Fruit fly (Drosophila melanogaster): ENCODE results near the gene Cpr76Bd.
"Not testable (repeated sequence)": the region's sequence is repeated elsewhere in the genome, so short reads cannot be mapped to it uniquely, and the experiment has no call there.

Gene Cpr76Bd

dm6 chr3L:19532443-19532842 is at the start of gene Cpr76Bd:
Gene Cpr76Bd, plus strand, starts transcription at chr3L:19532743.
- TF ChIP-seq CG17801 (GFP tag; optimal IDR thresholded peaks at IDR 0.05; ENCODE audit: partially characterized antibody): no peak

dm6 chr3L:19483007-19483406 is 49.5 kb upstream of the Cpr76Bd start:
- TF ChIP-seq CG17801 (GFP tag; optimal IDR thresholded peaks at IDR 0.05; ENCODE audit: partially characterized antibody): no peak

DNA sequence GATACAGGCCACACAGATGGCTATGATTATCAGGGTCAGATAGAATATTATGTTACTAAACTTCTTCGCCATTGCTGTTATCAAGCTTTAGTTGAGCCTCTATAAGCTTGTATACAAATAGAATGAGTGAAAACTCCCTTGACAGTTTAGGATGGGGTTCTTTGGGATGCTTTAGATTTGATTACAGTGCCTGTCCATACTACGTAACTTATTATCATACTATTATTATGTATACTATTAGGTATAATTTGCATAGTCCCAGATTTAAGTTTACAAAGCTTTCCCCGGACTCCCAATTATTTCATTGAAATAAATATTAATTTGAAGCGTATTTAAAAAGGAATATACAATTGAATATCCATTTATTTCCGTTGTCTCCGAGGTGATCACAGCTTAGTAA is 46.1 kb upstream of the Cpr76Bd start, which contains the start of gene brv1:
TSS of gene brv1 (minus strand) at position 101 of the 400 bp plus-strand sequence.
- TF ChIP-seq CG17801 (GFP tag; optimal IDR thresholded peaks at IDR 0.05; ENCODE audit: partially characterized antibody): no peak

DNA sequence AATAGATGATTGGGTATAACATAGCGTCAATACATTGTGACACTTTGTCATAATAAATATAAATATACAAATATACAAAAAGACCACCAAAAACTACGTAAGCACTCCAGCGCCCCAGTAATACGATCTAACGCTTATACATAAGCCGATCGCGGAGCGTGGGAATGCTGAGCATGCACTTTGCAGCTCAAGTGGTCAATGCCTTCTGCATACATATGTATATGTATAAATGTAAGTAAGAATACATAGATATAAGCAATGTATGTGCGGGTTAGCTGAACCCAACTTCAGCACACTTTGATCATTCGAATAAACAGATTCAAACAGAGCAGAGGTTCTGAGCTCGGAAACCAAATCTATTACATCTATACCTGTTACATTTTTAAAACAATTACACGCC is 45.3 kb upstream of the Cpr76Bd start, which contains the start of gene CG32212:
TSS of gene CG32212 (plus strand) at position 301 of the 400 bp plus-strand sequence.
- TF ChIP-seq CG17801 (GFP tag; optimal IDR thresholded peaks at IDR 0.05; ENCODE audit: partially characterized antibody): not testable (repeated sequence)

- no peak for TF ChIP-seq CG17801 (GFP tag; optimal IDR thresholded peaks at IDR 0.05; ENCODE audit: partially characterized antibody)
Measured at dm6 chr3L:19494954-19495353, 37.6 kb upstream of the Cpr76Bd start.

DNA sequence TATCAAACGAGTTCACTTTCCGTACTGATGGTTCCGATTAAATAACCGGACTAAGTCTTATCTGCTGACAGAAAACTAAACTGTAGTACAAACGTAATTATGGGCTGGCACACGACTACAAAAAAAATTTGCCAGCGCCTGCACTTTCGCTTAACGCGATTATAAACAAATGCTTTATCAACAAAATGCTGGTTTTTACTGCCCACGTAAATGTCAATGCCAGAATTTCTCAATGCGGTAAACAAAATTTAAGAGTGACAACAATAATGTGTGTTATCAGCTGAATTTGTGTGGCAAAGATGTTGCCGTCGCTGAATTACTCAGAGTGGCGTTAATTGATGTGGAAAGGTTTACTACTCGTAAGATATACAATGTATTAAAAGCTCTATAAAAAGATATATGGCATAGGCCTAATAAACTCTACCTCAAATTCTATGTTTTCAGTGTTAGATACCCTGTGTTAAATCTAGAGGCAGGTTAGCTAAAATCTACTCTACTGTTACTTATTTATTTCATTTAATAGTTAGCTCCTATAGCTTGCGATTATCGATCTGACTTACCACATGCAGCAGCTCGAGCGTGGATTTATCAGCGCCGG is 36.5 kb upstream of the Cpr76Bd start:
- peak; percentile 43 for TF ChIP-seq CG17801 (GFP tag; optimal IDR thresholded peaks at IDR 0.05; ENCODE audit: partially characterized antibody)

DNA sequence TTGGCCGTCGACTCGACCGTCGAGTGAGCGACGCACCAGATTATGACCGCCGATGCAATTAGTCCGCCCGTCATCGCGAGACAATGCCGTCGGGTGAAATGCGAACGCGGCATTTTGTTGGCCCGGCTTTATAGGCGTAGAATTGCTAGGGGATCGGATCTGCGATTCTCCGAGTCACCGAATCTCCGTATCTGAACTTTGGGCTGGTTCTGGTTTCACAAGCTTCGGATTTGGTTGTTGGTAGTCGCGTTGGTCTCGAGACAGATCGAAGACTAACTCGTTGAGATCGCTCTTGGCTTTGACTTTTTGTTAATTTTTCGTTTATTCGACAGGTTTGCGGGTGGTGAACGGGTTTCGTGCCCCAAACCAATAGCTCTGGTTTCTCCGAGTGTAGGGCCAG is 35.9 kb upstream of the Cpr76Bd start:
- TF ChIP-seq CG17801 (GFP tag; optimal IDR thresholded peaks at IDR 0.05; ENCODE audit: partially characterized antibody): no peak

- TF ChIP-seq CG17801 (GFP tag; optimal IDR thresholded peaks at IDR 0.05; ENCODE audit: partially characterized antibody): no peak
Measured at dm6 chr3L:19497135-19497534, 35.4 kb upstream of the Cpr76Bd start.

DNA sequence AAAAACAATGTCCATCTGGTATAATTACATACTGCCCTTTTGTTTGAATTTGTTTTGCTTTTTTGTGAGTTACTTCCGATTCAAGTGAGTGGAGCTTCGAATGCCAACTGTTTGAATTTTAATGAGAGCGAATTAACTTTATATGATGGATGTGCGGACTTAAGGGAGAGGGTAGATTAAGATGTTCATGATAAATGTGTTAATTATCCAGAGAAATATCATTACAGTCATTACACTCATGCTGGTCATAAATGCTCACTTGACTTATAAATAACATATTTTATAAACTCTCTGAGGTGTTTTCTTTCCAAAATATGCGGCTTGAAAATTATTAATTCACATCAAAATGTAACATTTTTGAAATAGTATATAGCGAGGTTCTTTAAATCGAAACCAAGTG is 34.9 kb upstream of the Cpr76Bd start, which contains the start of gene CG9449:
TSS of gene CG9449 (minus strand) at position 101 of the 400 bp plus-strand sequence.
- no peak for TF ChIP-seq CG17801 (GFP tag; optimal IDR thresholded peaks at IDR 0.05; ENCODE audit: partially characterized antibody)

DNA sequence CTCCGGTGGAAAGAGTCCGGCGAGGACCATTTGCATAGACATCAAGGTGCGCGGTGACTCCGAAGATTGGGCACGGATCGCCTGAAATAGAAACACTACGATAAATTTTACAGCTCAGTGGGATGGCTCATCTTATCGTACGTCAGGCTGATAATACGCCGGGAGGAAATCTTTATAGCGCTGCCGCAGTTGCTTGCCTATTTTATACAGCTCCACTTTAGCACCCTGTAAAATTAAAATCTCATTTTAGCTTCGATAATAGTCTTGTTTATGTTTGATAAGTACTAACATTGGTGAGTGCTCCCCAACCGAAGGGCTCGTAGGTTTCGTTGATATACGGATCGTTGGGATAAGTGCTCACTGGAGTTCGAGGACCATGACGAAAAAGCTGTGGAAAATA is 33.2 kb upstream of the Cpr76Bd start:
- TF ChIP-seq CG17801 (GFP tag; optimal IDR thresholded peaks at IDR 0.05; ENCODE audit: partially characterized antibody): no peak

- TF ChIP-seq CG17801 (GFP tag; optimal IDR thresholded peaks at IDR 0.05; ENCODE audit: partially characterized antibody): no peak
Measured at dm6 chr3L:19500698-19501097, 31.8 kb upstream of the Cpr76Bd start, which contains the start of gene CG9451. Gene CG9451, minus strand, starts transcription at chr3L:19500798.

- no peak for TF ChIP-seq CG17801 (GFP tag; optimal IDR thresholded peaks at IDR 0.05; ENCODE audit: partially characterized antibody)
Measured at dm6 chr3L:19503770-19504169, 28.8 kb upstream of the Cpr76Bd start, which contains the start of gene CG9452. Gene CG9452, minus strand, starts transcription at chr3L:19503870.

DNA sequence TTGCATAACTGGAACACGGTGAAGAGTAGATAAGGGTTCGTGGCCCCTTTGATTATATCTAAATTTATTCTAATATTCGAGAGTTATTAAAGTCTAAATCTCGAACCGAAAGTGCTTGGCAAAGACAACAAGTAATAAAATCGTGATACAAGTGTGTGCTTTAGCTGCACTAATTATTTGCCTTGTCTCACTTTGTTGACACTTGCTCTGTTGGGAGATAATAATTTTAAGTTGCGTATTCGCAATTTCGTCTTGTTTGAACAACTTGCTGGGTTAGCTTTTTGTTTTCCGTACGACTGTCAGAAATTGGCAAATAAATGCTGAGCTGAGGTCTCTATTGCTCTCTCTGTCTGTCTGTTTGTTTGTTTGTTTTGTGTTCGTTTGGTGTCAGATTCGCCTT is 27.8 kb upstream of the Cpr76Bd start:
- no peak for TF ChIP-seq CG17801 (GFP tag; optimal IDR thresholded peaks at IDR 0.05; ENCODE audit: partially characterized antibody)

- no peak for TF ChIP-seq CG17801 (GFP tag; optimal IDR thresholded peaks at IDR 0.05; ENCODE audit: partially characterized antibody)
Measured at dm6 chr3L:19512672-19513071, 19.9 kb upstream of the Cpr76Bd start.

DNA sequence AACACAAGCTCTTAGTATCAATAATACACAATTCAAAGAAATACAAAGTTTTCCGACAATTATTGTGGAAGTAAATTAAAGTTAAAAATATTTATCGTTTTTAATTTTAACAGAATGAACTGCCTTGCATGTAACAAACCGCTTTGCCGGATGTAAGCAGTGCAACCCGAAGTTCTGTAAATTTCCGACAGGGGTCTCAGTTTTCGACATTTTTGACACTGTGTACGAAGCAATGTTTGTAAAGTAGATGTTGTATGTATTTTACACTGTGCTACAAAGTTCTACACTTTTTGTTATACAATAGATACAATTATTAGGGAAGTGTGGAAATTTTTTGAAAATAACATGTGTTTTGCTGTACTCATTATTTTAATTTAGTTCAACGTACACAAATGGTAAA is 16.0 kb upstream of the Cpr76Bd start:
- no peak for TF ChIP-seq CG17801 (GFP tag; optimal IDR thresholded peaks at IDR 0.05; ENCODE audit: partially characterized antibody)

DNA sequence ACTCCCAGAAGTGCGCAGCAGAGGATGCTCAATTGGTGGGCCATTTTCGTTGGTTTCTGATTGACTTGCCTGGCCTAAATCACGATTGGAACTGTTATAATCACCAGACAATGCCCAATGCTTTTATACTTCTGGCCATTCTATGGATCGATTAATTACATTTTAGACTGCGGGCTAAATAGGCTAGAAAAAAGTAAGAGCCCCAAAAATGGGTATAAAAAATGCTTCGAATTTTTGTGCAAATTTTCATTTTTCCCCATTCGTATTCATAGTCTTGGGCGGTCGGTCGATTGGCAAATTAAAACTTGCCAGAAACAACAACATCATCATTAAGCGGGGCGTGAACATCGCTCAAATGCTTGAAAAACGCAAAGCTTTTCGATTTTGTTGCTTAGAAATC is 14.3 kb upstream of the Cpr76Bd start, which contains the start of gene Cpr76Ba:
TSS of gene Cpr76Ba (minus strand) at position 101 of the 400 bp plus-strand sequence.
- no peak for TF ChIP-seq CG17801 (GFP tag; optimal IDR thresholded peaks at IDR 0.05; ENCODE audit: partially characterized antibody)

DNA sequence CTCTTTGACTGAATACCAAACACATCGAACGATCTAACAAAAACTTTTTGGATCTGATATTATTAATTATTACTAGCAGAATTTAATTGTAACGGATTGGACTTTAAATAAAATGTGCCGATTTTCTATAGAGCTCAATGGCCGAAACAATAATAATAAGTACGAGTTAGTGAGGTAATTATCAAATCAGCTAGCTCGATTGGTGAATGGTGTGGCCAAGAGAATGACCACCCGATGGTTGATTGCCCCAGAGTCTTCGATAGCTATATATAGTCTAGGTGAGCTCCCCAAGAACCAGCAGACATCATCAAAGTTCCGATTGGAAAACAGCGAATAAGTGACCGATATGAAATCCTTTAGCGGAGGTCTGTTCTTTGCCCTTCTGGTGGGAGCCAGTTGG is 13.2 kb upstream of the Cpr76Bd start, which contains the start of gene Cpr76Bb:
TSS of gene Cpr76Bb (plus strand) at position 301 of the 400 bp plus-strand sequence.
- TF ChIP-seq CG17801 (GFP tag; optimal IDR thresholded peaks at IDR 0.05; ENCODE audit: partially characterized antibody): no peak
